Worm (Caenorhabditis elegans) whole organism, L2 larva: Measurements from ENCODE around the gene rab-6.1.

Experiments
- R02D3.7 ChIP-seq: fragments of 150-350 bp; optimal IDR thresholded peaks from 2 replicates; lab custom pipeline; 2014; ENCODE audit warnings: missing biosample characterization, missing genetic modification characterization
- fos-1 ChIP-seq: fragments of 150-350 bp; optimal IDR thresholded peaks from 2 replicates; lab custom pipeline; 2014; ENCODE audit warnings: missing biosample characterization, missing genetic modification characterization
- mdl-1 ChIP-seq, 2 experiments: fragments of 150-350 bp in 1 of 2; sonication (generic microtip) in 1 of 2; optimal IDR thresholded peaks; 2 replicates each; lab custom pipeline; 2017; ENCODE audit warnings: missing biosample characterization in 2 of 2, missing genetic modification characterization in 2 of 2
- unc-62 ChIP-seq: fragments of 150-350 bp; optimal IDR thresholded peaks from 2 replicates; lab custom pipeline; 2014; ENCODE audit warnings: missing biosample characterization, missing genetic modification reagents, missing genetic modification characterization

DNA sequence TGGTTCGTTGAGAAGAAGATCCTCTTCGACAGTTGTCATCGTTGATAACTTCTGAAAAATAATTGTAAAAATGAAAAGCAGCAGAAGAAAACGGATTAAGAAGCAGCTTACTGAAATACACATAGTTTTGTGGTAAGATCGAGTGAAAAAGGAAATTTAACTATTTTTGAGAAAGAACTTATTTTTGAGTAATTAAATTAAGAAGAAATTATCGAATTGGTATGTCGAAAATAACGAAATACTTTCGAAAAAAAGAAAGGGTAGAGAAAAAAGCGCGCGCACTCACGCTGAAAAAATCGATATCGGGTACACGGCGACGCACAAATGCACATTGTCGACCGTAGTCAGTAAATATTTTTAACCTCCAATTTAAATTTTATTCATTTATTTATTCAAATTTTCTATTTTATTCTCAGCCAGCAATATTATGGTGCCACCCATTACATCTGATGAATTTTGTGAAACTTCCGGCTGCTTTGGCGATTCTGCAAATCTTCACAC is 49.6 kb downstream of the rab-6.1 start, which contains the start of the genes ZK643.5 and ZK643.2:
- no peak for TF ChIP-seq unc-62
- no peak for TF ChIP-seq mdl-1 (tag; optimal IDR thresholded peaks at IDR 0.05; lab: Kevin White, UChicago)
- no peak for TF ChIP-seq R02D3.7
- no peak for TF ChIP-seq fos-1 (tag; lab: Kevin White, UChicago)
